Worm (Caenorhabditis elegans) whole organism, L1 larva: ENCODE measurements around the gene tbb-2.

Experiments
- C16A3.4 ChIP-seq: fragments of 150-350 bp; optimal IDR thresholded peaks from 2 replicates; lab custom pipeline; 2014; ENCODE audit warnings: missing biosample characterization, missing genetic modification characterization
- F16B12.6 ChIP-seq: fragments of 150-350 bp; optimal IDR thresholded peaks from 2 replicates; lab custom pipeline; 2014; ENCODE audit warnings: missing biosample characterization, missing genetic modification characterization
- alr-1 ChIP-seq: fragments of 200-800 bp; sonication (Bioruptor generic); optimal IDR thresholded peaks from 2 replicates; lab custom pipeline; 2018; ENCODE audit warnings: borderline replicate concordance, mild to moderate bottlenecking, missing genetic modification characterization, missing compliant biosample characterization
- blmp-1 ChIP-seq: fragments of 150-350 bp; optimal IDR thresholded peaks from 2 replicates; lab custom pipeline; 2014; ENCODE audit warnings: missing biosample characterization, missing genetic modification characterization
- ceh-63 ChIP-seq: fragments of 200-800 bp; sonication (Bioruptor generic); optimal IDR thresholded peaks from 2 replicates; lab custom pipeline; 2018; ENCODE audit warnings: mild to moderate bottlenecking, missing genetic modification characterization, missing compliant biosample characterization
- ceh-8 ChIP-seq: fragments of 200-800 bp; sonication (Bioruptor generic); optimal IDR thresholded peaks from 2 replicates; lab custom pipeline; 2018; ENCODE audit warnings: mild to moderate bottlenecking, missing genetic modification characterization, moderate library complexity, missing compliant biosample characterization
- ceh-82 ChIP-seq, 3 experiments: fragments of 150-350 bp in 1 of 3; sonication (generic microtip) in 2 of 3; optimal IDR thresholded peaks; 2 replicates each; lab custom pipeline; 2014 to 2017; ENCODE audit warnings: missing biosample characterization in 3 of 3, missing genetic modification characterization in 3 of 3
- ceh-88 ChIP-seq: fragments of 200-800 bp; sonication (Bioruptor generic); IDR thresholded peaks from 2 replicates; pipeline ENCODE4 v1.3.6; 2022; ENCODE audit warnings: missing genetic modification characterization, missing compliant biosample characterization
- dsc-1 ChIP-seq: sonication (generic microtip); optimal IDR thresholded peaks from 2 replicates; lab custom pipeline; 2016; ENCODE audit warnings: mild to moderate bottlenecking, missing genetic modification characterization, missing compliant biosample characterization
- efl-1 ChIP-seq, 4 experiments: fragments of 150-350 bp; optimal IDR thresholded peaks in 3 of 4; peaks in 1 of 4; 1 replicate in 1 of 4; 2 replicates in 3 of 4; lab custom pipeline; 2014; ENCODE audit warnings: missing biosample characterization in 2 of 4, missing genetic modification characterization in 2 of 4, missing genetic modification reagents in 2 of 4
- egl-27 ChIP-seq, 2 experiments: fragments of 150-350 bp in 1 of 2; sonication (generic microtip); optimal IDR thresholded peaks; 3 replicates each; lab custom pipeline; 2017 to 2018; ENCODE audit warnings: missing biosample characterization in 2 of 2, missing genetic modification characterization in 2 of 2, missing genetic modification reagents in 2 of 2
- ets-5 ChIP-seq: fragments of 200-800 bp; sonication (Bioruptor generic); IDR thresholded peaks from 2 replicates; pipeline ENCODE4 v1.3.6; 2022; ENCODE audit warnings: missing genetic modification characterization, missing compliant biosample characterization
- fkh-10 ChIP-seq: sonication (generic microtip); optimal IDR thresholded peaks from 2 replicates; lab custom pipeline; 2017; ENCODE audit warnings: missing biosample characterization, missing genetic modification reagents, missing genetic modification characterization
- fkh-4 ChIP-seq: sonication (generic microtip); optimal IDR thresholded peaks from 2 replicates; lab custom pipeline; 2016; ENCODE audit warnings: missing compliant biosample characterization, missing genetic modification characterization, borderline replicate concordance
- fos-1 ChIP-seq: fragments of 150-350 bp; optimal IDR thresholded peaks from 2 replicates; lab custom pipeline; 2014; ENCODE audit warnings: missing biosample characterization, missing genetic modification characterization
- hpl-2 ChIP-seq: fragments of 150-350 bp; optimal IDR thresholded peaks from 2 replicates; lab custom pipeline; 2014; ENCODE audit warnings: missing biosample characterization, missing genetic modification reagents, missing genetic modification characterization
- irx-1 ChIP-seq: sonication (generic microtip); optimal IDR thresholded peaks from 2 replicates; lab custom pipeline; 2016; ENCODE audit warnings: missing genetic modification characterization, missing compliant biosample characterization
- lin-13 ChIP-seq: fragments of 150-350 bp; optimal IDR thresholded peaks from 2 replicates; lab custom pipeline; 2014; ENCODE audit warnings: missing biosample characterization, missing genetic modification reagents, missing genetic modification characterization
- lin-14 ChIP-seq: fragments of 200-800 bp; sonication (Bioruptor generic); optimal IDR thresholded peaks from 2 replicates; lab custom pipeline; 2018; ENCODE audit warnings: mild to moderate bottlenecking, missing genetic modification characterization, moderate library complexity, missing compliant biosample characterization
- lin-15B ChIP-seq: fragments of 150-350 bp; sonication (generic microtip); optimal IDR thresholded peaks from 3 replicates; lab custom pipeline; 2014; ENCODE audit warnings: missing biosample characterization, missing genetic modification characterization
- lin-35 ChIP-seq, 2 experiments: fragments of 150-350 bp; optimal IDR thresholded peaks; 2 replicates each; lab custom pipeline; 2014; ENCODE audit warnings: missing biosample characterization in 2 of 2, missing genetic modification characterization in 2 of 2, missing genetic modification reagents in 2 of 2
- lin-39 ChIP-seq: fragments of 150-350 bp; optimal IDR thresholded peaks from 2 replicates; lab custom pipeline; 2014; ENCODE audit warnings: missing biosample characterization, missing genetic modification reagents, missing genetic modification characterization
- lir-3 ChIP-seq: sonication (generic microtip); optimal IDR thresholded peaks from 2 replicates; lab custom pipeline; 2016; ENCODE audit warnings: mild to moderate bottlenecking, missing genetic modification characterization, moderate library complexity, missing compliant biosample characterization; ENCODE audit not compliant: poor library complexity
- lsy-2 ChIP-seq, 2 experiments: fragments of 150-350 bp; optimal IDR thresholded peaks; 2 replicates each; lab custom pipeline; 2014; ENCODE audit warnings: missing biosample characterization in 2 of 2, missing genetic modification characterization in 2 of 2
- mdl-1 ChIP-seq, 2 experiments: fragments of 150-350 bp; optimal IDR thresholded peaks; 2 replicates each; lab custom pipeline; 2014 to 2017; ENCODE audit warnings: missing biosample characterization in 2 of 2, missing genetic modification characterization in 2 of 2, inconsistent platforms in 1 of 2
- mep-1 ChIP-seq: fragments of 150-350 bp; optimal IDR thresholded peaks from 2 replicates; lab custom pipeline; 2014; ENCODE audit warnings: missing biosample characterization, missing genetic modification characterization
- nhr-11 ChIP-seq: fragments of 150-350 bp; optimal IDR thresholded peaks from 2 replicates; lab custom pipeline; 2014; ENCODE audit warnings: missing biosample characterization, missing genetic modification characterization
- nhr-19 ChIP-seq: fragments of 200-800 bp; sonication (Bioruptor generic); conservative IDR thresholded peaks from 2 replicates; pipeline ENCODE4 v1.3.6; 2022; ENCODE audit warnings: missing genetic modification characterization, missing compliant biosample characterization
- nhr-237 ChIP-seq: fragments of 150-350 bp; optimal IDR thresholded peaks from 2 replicates; lab custom pipeline; 2014; ENCODE audit warnings: missing biosample characterization, missing genetic modification characterization
- nhr-71 ChIP-seq: sonication (generic microtip); optimal IDR thresholded peaks from 2 replicates; lab custom pipeline; 2016; ENCODE audit warnings: mild to moderate bottlenecking, missing genetic modification characterization, moderate library complexity, missing compliant biosample characterization
- nhr-84 ChIP-seq: sonication (generic microtip); optimal IDR thresholded peaks from 2 replicates; lab custom pipeline; 2017; ENCODE audit warnings: missing biosample characterization, missing genetic modification characterization
- nhr-85 ChIP-seq: sonication (generic microtip); peaks from one replicate; lab custom pipeline; 2016; ENCODE audit warnings: missing genetic modification characterization, inconsistent platforms, missing compliant biosample characterization
- pag-3 ChIP-seq: sonication (generic microtip); optimal IDR thresholded peaks from 2 replicates; lab custom pipeline; 2017; ENCODE audit warnings: missing genetic modification characterization, mild to moderate bottlenecking, missing compliant biosample characterization, antibody characterized with exemption, borderline replicate concordance; ENCODE audit not compliant: insufficient read depth
- pax-3 ChIP-seq: fragments of 200-800 bp; sonication (Bioruptor generic); optimal IDR thresholded peaks from 2 replicates; lab custom pipeline; 2018; ENCODE audit warnings: mild to moderate bottlenecking, missing genetic modification characterization, moderate library complexity, missing compliant biosample characterization
- rnt-1 ChIP-seq: sonication (generic microtip); optimal IDR thresholded peaks from 2 replicates; lab custom pipeline; 2016; ENCODE audit warnings: mild to moderate bottlenecking, missing genetic modification characterization, moderate library complexity, missing compliant biosample characterization
- skn-1 ChIP-seq: fragments of 150-350 bp; optimal IDR thresholded peaks from 2 replicates; lab custom pipeline; 2014; ENCODE audit warnings: missing biosample characterization, missing genetic modification characterization
- snpc-4 ChIP-seq: fragments of 150-350 bp; optimal IDR thresholded peaks from 2 replicates; lab custom pipeline; 2014; ENCODE audit warnings: missing biosample characterization, missing genetic modification characterization
- snu-23 ChIP-seq: sonication (generic microtip); optimal IDR thresholded peaks from 2 replicates; lab custom pipeline; 2016; ENCODE audit warnings: missing genetic modification characterization, missing compliant biosample characterization
- sox-4 ChIP-seq: sonication (generic microtip); optimal IDR thresholded peaks from 2 replicates; lab custom pipeline; 2016; ENCODE audit warnings: missing genetic modification characterization, missing compliant biosample characterization
- unc-30 ChIP-seq: sonication (generic microtip); optimal IDR thresholded peaks from 2 replicates; lab custom pipeline; 2017; ENCODE audit warnings: missing biosample characterization, missing genetic modification characterization
- unc-86 ChIP-seq: sonication (generic microtip); optimal IDR thresholded peaks from 2 replicates; lab custom pipeline; 2016; ENCODE audit warnings: missing genetic modification characterization, missing compliant biosample characterization
- unc-98 ChIP-seq: fragments of 200-800 bp; sonication (Bioruptor generic); IDR thresholded peaks from 2 replicates; pipeline ENCODE4 v1.3.6; 2022; ENCODE audit warnings: missing genetic modification characterization, missing compliant biosample characterization
- vab-15 ChIP-seq: sonication (generic microtip); optimal IDR thresholded peaks from 2 replicates; lab custom pipeline; 2017; ENCODE audit warnings: missing genotype, mild to moderate bottlenecking, missing genetic modification characterization, missing compliant biosample characterization

Gene tbb-2

ce11 chrIII:4009181-4009580 lies 8.2 kb downstream of the tbb-2 start:
- no peak for TF ChIP-seq ceh-88 (GFP tag; lab: Robert Waterston, UW)
- TF ChIP-seq fkh-4 (tag; lab: Kevin White, UChicago) = no peak
- no peak for TF ChIP-seq snpc-4 (tag; lab: Kevin White, UChicago)
- no peak for TF ChIP-seq unc-86 (tag; lab: Kevin White, UChicago)
- TF ChIP-seq, all 84 proteins: peak for 0

ce11 chrIII:4007017-4007416 lies 10.4 kb downstream of the tbb-2 start:
- TF ChIP-seq egl-27 (tag; optimal IDR thresholded peaks at IDR 0.05; lab: Kevin White, UChicago) (no peak), efl-1 (optimal IDR thresholded peaks at IDR 0.05; lab: Kevin White, UChicago) (no peak), efl-1 (GFP tag; optimal IDR thresholded peaks at IDR 0.05 in 1 of 2; lab: Kevin White, UChicago) (peak in 1 of 2 experiments; percentile 64)

ce11 chrIII:4005446-4006192 lies 11.8 kb downstream of the tbb-2 start, which contains the start of gene pxd-1:
pxd-1 (plus strand) TSS chrIII:4006142.
- TF ChIP-seq irx-1 (tag; lab: Kevin White, UChicago) = peak; percentile 12
- TF ChIP-seq unc-98 (GFP tag; lab: Robert Waterston, UW) = no peak
- TF ChIP-seq nhr-85 = peak; percentile 13
- TF ChIP-seq dsc-1 (tag; lab: Kevin White, UChicago) = peak; percentile 31
- no peak for TF ChIP-seq ceh-8 (GFP tag; lab: Kevin White, UChicago)
- no peak for TF ChIP-seq blmp-1 (tag; lab: Kevin White, UChicago)
- no peak for TF ChIP-seq lir-3 (tag; lab: Kevin White, UChicago)
- TF ChIP-seq sox-4 (tag; lab: Kevin White, UChicago) = no peak
- peak; percentile 4 to 37 for TF ChIP-seq lsy-2 (tag; optimal IDR thresholded peaks at IDR 0.05; lab: Kevin White, UChicago)
- peak; percentile 18 for TF ChIP-seq snu-23
- peak; percentile 78 for TF ChIP-seq lin-14 (GFP tag; lab: Kevin White, UChicago)
- peak; percentile 37 for TF ChIP-seq vab-15 (tag; lab: Kevin White, UChicago)
- peak; percentile 55 for TF ChIP-seq nhr-71 (tag; lab: Kevin White, UChicago)
- TF ChIP-seq fkh-10 (GFP tag; lab: Kevin White, UChicago) = peak; percentile 56
- peak; percentile 5 to 8 for TF ChIP-seq lin-35 (GFP tag; optimal IDR thresholded peaks at IDR 0.05; lab: Kevin White, UChicago)
- TF ChIP-seq nhr-19 (GFP tag; lab: Robert Waterston, UW) = 0 out of 2 replicates have a peak, but pooled peaks have one; percentile 3
- TF ChIP-seq rnt-1 (tag; lab: Kevin White, UChicago) = peak; percentile 58
- no peak for TF ChIP-seq hpl-2 (GFP tag; lab: Kevin White, UChicago)
- no peak for TF ChIP-seq nhr-11
- TF ChIP-seq skn-1 (tag; lab: Kevin White, UChicago) = peak; percentile 4

ce11 chrIII:4004064-4004580 lies 13.3 kb downstream of the tbb-2 start, which contains the start of gene tif-1A:
tif-1A (minus strand) TSS chrIII:4004114.
- no peak for TF ChIP-seq pag-3
- no peak for TF ChIP-seq unc-98 (GFP tag; lab: Robert Waterston, UW)
- TF ChIP-seq lin-39 = peak; percentile 88
- peak; percentile 45 for TF ChIP-seq fos-1 (tag; lab: Kevin White, UChicago)
- TF ChIP-seq nhr-237 (tag; lab: Kevin White, UChicago) = peak; percentile 13
- TF ChIP-seq nhr-84 (tag; lab: Kevin White, UChicago) = no peak
- TF ChIP-seq unc-30 = no peak
- TF ChIP-seq ets-5 (GFP tag; lab: Robert Waterston, UW) = no peak
- TF ChIP-seq lsy-2 (tag; optimal IDR thresholded peaks at IDR 0.05; lab: Kevin White, UChicago) = peak; percentile 92
- TF ChIP-seq mdl-1 (tag; optimal IDR thresholded peaks at IDR 0.05; lab: Kevin White, UChicago) = peak in 1 of 2 experiments; percentile 67
- TF ChIP-seq lin-13 = peak; percentile 69
- peak; percentile 82 for TF ChIP-seq dsc-1 (tag; lab: Kevin White, UChicago)
- TF ChIP-seq lin-35 (GFP tag; optimal IDR thresholded peaks at IDR 0.05; lab: Kevin White, UChicago) = peak; percentile 76 to 90
- TF ChIP-seq nhr-85 = peak; percentile 89
- peak; percentile 77 for TF ChIP-seq irx-1 (tag; lab: Kevin White, UChicago)
- TF ChIP-seq ceh-63 (GFP tag; lab: Kevin White, UChicago) = no peak
- TF ChIP-seq mep-1 (tag; lab: Kevin White, UChicago) = peak; percentile 97
- peak; percentile 83 for TF ChIP-seq C16A3.4 (tag; lab: Kevin White, UChicago)
- TF ChIP-seq lir-3 (tag; lab: Kevin White, UChicago) = peak; percentile 10
- TF ChIP-seq alr-1 (tag; lab: Kevin White, UChicago) = no peak
- TF ChIP-seq ceh-82 (tag; optimal IDR thresholded peaks at IDR 0.05; lab: Kevin White, UChicago) = peak; percentile 81 to 91 (median 89)
- peak; percentile 67 for TF ChIP-seq lin-15B (tag; lab: Kevin White, UChicago)
- peak; percentile 67 for TF ChIP-seq F16B12.6
- TF ChIP-seq pax-3 (tag; lab: Kevin White, UChicago) = peak; percentile 53
